Worm (Caenorhabditis elegans): ENCODE measurements around the gene dhhc-4.

Gene dhhc-4

ce11 chrIII:9818763-9819162, 48.8 kb downstream of the dhhc-4 start, which contains the start of gene panl-3 (continued):
- TF ChIP-seq Y116A8C.19 (tag; optimal IDR thresholded peaks at IDR 0.05; ENCODE audit: borderline replicate concordance) (no peak), skn-1 (tag; optimal IDR thresholded peaks at IDR 0.05) (peak; percentile 30), nhr-71 (tag; optimal IDR thresholded peaks at IDR 0.05) (peak; percentile 81), mep-1 (tag; optimal IDR thresholded peaks at IDR 0.05) (peak; percentile 93), blmp-1 (tag; optimal IDR thresholded peaks at IDR 0.05) (no peak), efl-1 (optimal IDR thresholded peaks at IDR 0.05) (peak; percentile 60 to 69), efl-1 (GFP tag; optimal IDR thresholded peaks at IDR 0.05 in 1 of 2) (peak; percentile 71 to 96), aly-2 (tag; optimal IDR thresholded peaks at IDR 0.05) (no peak), nhr-237 (tag; optimal IDR thresholded peaks at IDR 0.05) (no peak), sox-4 (tag; optimal IDR thresholded peaks at IDR 0.05) (no peak), swsn-7 (tag; optimal IDR thresholded peaks at IDR 0.05) (peak; percentile 70), ceh-82 (tag; optimal IDR thresholded peaks at IDR 0.05) (peak; percentile 10 to 57 (median 38)), zag-1 (tag; optimal IDR thresholded peaks at IDR 0.05) (no peak), nhr-84 (tag; optimal IDR thresholded peaks at IDR 0.05) (no peak), nhr-90 (tag; optimal IDR thresholded peaks at IDR 0.05; ENCODE audit: poor library complexity) (peak; percentile 61), unc-98 (GFP tag; IDR thresholded peaks at IDR 0.05) (no peak), sup-37 (GFP tag; optimal IDR thresholded peaks at IDR 0.05) (no peak), snu-23 (GFP tag; optimal IDR thresholded peaks at IDR 0.05) (peak; percentile 83), isw-1 (GFP tag; IDR thresholded peaks at IDR 0.05) (no peak), nhr-47 (tag; optimal IDR thresholded peaks at IDR 0.05) (peak; percentile 69), ama-1 (optimal IDR thresholded peaks at IDR 0.05) (no peak), hlh-17 (GFP tag; optimal IDR thresholded peaks at IDR 0.05; ENCODE audit: borderline replicate concordance) (no peak), ceh-88 (GFP tag; IDR thresholded peaks at IDR 0.05) (no peak), ceh-8 (GFP tag; optimal IDR thresholded peaks at IDR 0.05) (no peak), elt-2 (tag; optimal IDR thresholded peaks at IDR 0.05) (peak; percentile 10), unc-30 (tag; optimal IDR thresholded peaks at IDR 0.05) (no peak), fkh-8 (tag; optimal IDR thresholded peaks at IDR 0.05) (peak; percentile 65), ceh-63 (GFP tag; optimal IDR thresholded peaks at IDR 0.05) (no peak), efl-3 (GFP tag; optimal IDR thresholded peaks at IDR 0.05) (no peak), fkh-10 (GFP tag; optimal IDR thresholded peaks at IDR 0.05) (no peak), ces-1 (GFP tag; optimal IDR thresholded peaks at IDR 0.05) (no peak), C16A3.4 (tag; optimal IDR thresholded peaks at IDR 0.05) (peak; percentile 79), mab-9 (GFP tag; IDR thresholded peaks at IDR 0.05) (peak; percentile 73), unc-130 (tag; optimal IDR thresholded peaks at IDR 0.05) (peak; percentile 94), jun-1 (tag; optimal IDR thresholded peaks at IDR 0.05) (no peak), zip-4 (GFP tag; optimal IDR thresholded peaks at IDR 0.05) (no peak), tbx-2 (tag; optimal IDR thresholded peaks at IDR 0.05) (peak; percentile 86), F16B12.6 (tag; optimal IDR thresholded peaks at IDR 0.05) (peak; percentile 98), fkh-4 (tag; optimal IDR thresholded peaks at IDR 0.05; ENCODE audit: borderline replicate concordance) (no peak), nhr-76 (tag; optimal IDR thresholded peaks at IDR 0.05) (no peak), lsy-2 (tag; optimal IDR thresholded peaks at IDR 0.05) (peak; percentile 73 to 80), lin-39 (tag; optimal IDR thresholded peaks at IDR 0.05) (no peak), nhr-19 (GFP tag; conservative IDR thresholded peaks at IDR 0.05) (peak; percentile 55), pax-3 (tag; optimal IDR thresholded peaks at IDR 0.05) (no peak), sptf-1 (tag; optimal IDR thresholded peaks at IDR 0.05) (no peak), alr-1 (tag; optimal IDR thresholded peaks at IDR 0.05; ENCODE audit: borderline replicate concordance) (no peak)

All from whole organism, L1 larva.